Fruit fly (Drosophila melanogaster): Measurements from ENCODE around the gene CG46306.

- TF ChIP-seq ttk (optimal IDR thresholded peaks at IDR 0.05) (no peak), Sin3A (optimal IDR thresholded peaks at IDR 0.05) (no peak), h (optimal IDR thresholded peaks at IDR 0.05) (no peak), psq (optimal IDR thresholded peaks at IDR 0.05) (no peak), Myc (optimal IDR thresholded peaks at IDR 0.05) (no peak)
Observed at dm6 chrX:16839905-16840304, 4.6 kb upstream of the CG46306 start.
